Worm (Caenorhabditis elegans): Measurements from ENCODE around the gene msd-4.
A peak's percentile ranks its signal among the peaks of the same experiment; 100 is the strongest.

msd-4 gene

DNA sequence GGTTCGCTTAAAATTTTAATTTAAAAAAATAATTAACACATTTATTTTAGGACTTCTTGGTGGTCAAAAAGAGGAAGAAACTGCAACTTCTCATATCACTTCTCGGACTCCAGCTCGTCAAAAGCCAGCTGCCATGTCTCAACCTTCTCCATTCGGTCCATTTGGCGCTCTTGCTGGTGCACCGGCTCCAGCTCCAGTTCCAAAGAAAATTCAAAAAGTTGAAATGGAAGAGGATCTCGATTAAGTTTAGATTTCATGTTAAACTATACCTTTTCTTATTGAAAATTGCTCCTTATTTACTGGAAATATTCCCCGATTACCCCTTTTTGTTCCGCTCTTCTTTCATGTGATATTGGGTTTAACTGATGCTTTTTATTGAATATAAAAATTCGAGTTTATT is 45.2 kb upstream of the msd-4 start:
- TF ChIP-seq elt-4 (tag; optimal IDR thresholded peaks at IDR 0.05) = no peak
- TF ChIP-seq lin-11 (tag; optimal IDR thresholded peaks at IDR 0.05) = no peak
- no peak for TF ChIP-seq syd-9 (tag; optimal IDR thresholded peaks at IDR 0.05)
- TF ChIP-seq elt-2 (tag; optimal IDR thresholded peaks at IDR 0.05) = no peak
- no peak for TF ChIP-seq pha-4 (tag; optimal IDR thresholded peaks at IDR 0.05)
- no peak for TF ChIP-seq nhr-232 (tag; optimal IDR thresholded peaks at IDR 0.05)
- no peak for TF ChIP-seq hlh-15 (tag; optimal IDR thresholded peaks at IDR 0.05)
- no peak for TF ChIP-seq ceh-14 (tag; optimal IDR thresholded peaks at IDR 0.05)
- TF ChIP-seq hlh-6 (tag; optimal IDR thresholded peaks at IDR 0.05) = no peak
- TF ChIP-seq nfya-1 (tag; optimal IDR thresholded peaks at IDR 0.05) = no peak
- TF ChIP-seq nhr-11 (tag; optimal IDR thresholded peaks at IDR 0.05) = no peak
- TF ChIP-seq tbx-2 (tag; optimal IDR thresholded peaks at IDR 0.05) = no peak
- TF ChIP-seq zip-5 (tag; optimal IDR thresholded peaks at IDR 0.05) = no peak

ce11 chrIII:4912317-4912716 is 43.8 kb upstream of the msd-4 start, which contains the start of the genes F26F4.9 and cee-1:
F26F4.9 (minus strand) TSS chrIII:4912521.
cee-1 (plus strand) TSS chrIII:4912699.
- TF ChIP-seq C08G9.2 (tag; optimal IDR thresholded peaks at IDR 0.05) (peak; percentile 85), unc-55 (GFP tag; optimal IDR thresholded peaks at IDR 0.05) (peak; percentile 30), pat-9 (tag; optimal IDR thresholded peaks at IDR 0.05) (no peak), che-1 (tag; optimal IDR thresholded peaks at IDR 0.05) (no peak), fkh-10 (GFP tag; optimal IDR thresholded peaks at IDR 0.05) (no peak), fax-1 (tag; optimal IDR thresholded peaks at IDR 0.05) (peak; percentile 2), ztf-16 (tag; optimal IDR thresholded peaks at IDR 0.05) (peak; percentile 13), tbx-7 (tag; optimal IDR thresholded peaks at IDR 0.05) (peak; percentile 71), ceh-18 (tag; optimal IDR thresholded peaks at IDR 0.05) (peak; percentile 38), lim-6 (tag; optimal IDR thresholded peaks at IDR 0.05) (peak; percentile 39), ceh-31 (tag; optimal IDR thresholded peaks at IDR 0.05) (peak; percentile 85), sdc-2 (tag; optimal IDR thresholded peaks at IDR 0.05) (no peak), rnt-1 (tag; optimal IDR thresholded peaks at IDR 0.05) (peak; percentile 7), hlh-8 (tag; optimal IDR thresholded peaks at IDR 0.05) (peak; percentile 72), pha-2 (tag; optimal IDR thresholded peaks at IDR 0.05) (no peak), ceh-2 (tag; optimal IDR thresholded peaks at IDR 0.05) (peak; percentile 71), ref-2 (tag; optimal IDR thresholded peaks at IDR 0.05) (peak; percentile 25), pqm-1 (tag; optimal IDR thresholded peaks at IDR 0.05) (no peak), unc-3 (GFP tag; conservative IDR thresholded peaks at IDR 0.05) (no peak), unc-3 (tag; optimal IDR thresholded peaks at IDR 0.05) (no peak), nhr-232 (tag; optimal IDR thresholded peaks at IDR 0.05) (no peak), ets-4 (tag; optimal IDR thresholded peaks at IDR 0.05) (peak; percentile 75), zip-5 (tag; optimal IDR thresholded peaks at IDR 0.05) (peak; percentile 52)

DNA sequence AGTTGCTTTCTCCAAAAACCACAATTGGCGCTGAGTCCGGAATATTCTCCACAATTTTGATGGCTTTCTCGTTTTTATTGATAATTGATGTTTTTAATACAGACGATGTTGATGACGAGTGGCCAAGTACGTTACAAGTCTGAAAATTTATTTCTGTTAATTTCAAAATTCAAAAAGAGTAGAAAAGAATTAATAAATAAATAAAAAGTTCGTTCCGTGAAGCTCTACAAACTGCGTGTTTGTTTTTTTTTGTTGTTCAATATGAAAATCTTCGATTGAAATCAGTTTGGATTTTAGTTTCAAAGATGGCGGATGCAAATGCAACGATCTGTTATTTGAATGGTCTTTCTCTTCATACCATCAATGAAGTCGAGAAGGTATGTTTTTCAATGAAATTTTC is 42.4 kb upstream of the msd-4 start, which contains the start of gene F26F4.2:
Gene F26F4.2 (plus strand): TSS at position 301 of the 400 bp plus-strand sequence.
- TF ChIP-seq elt-2 (tag; optimal IDR thresholded peaks at IDR 0.05) (no peak), hlh-15 (tag; optimal IDR thresholded peaks at IDR 0.05) (no peak), lin-11 (tag; optimal IDR thresholded peaks at IDR 0.05) (no peak), pqm-1 (tag; optimal IDR thresholded peaks at IDR 0.05) (no peak), unc-42 (tag; optimal IDR thresholded peaks at IDR 0.05) (no peak), syd-9 (tag; optimal IDR thresholded peaks at IDR 0.05) (no peak), ref-2 (tag; optimal IDR thresholded peaks at IDR 0.05) (no peak), dve-1 (tag; optimal IDR thresholded peaks at IDR 0.05) (no peak), ttx-3 (tag; optimal IDR thresholded peaks at IDR 0.05) (no peak), ets-4 (tag; optimal IDR thresholded peaks at IDR 0.05) (no peak), eyg-1 (tag; optimal IDR thresholded peaks at IDR 0.05) (no peak), fax-1 (tag; optimal IDR thresholded peaks at IDR 0.05) (no peak), ceh-19 (GFP tag; optimal IDR thresholded peaks at IDR 0.05) (no peak), tbx-2 (tag; optimal IDR thresholded peaks at IDR 0.05) (no peak), pat-9 (tag; optimal IDR thresholded peaks at IDR 0.05) (no peak)
